Worm (Caenorhabditis elegans) whole organism, L1 larva: ENCODE measurements around the gene daf-6.

ENCODE experiments used
- efl-3 ChIP-seq: fragments of 200-800 bp; sonication (Bioruptor generic); optimal IDR thresholded peaks from 2 replicates; lab custom pipeline; 2018; ENCODE audit warnings: mild to moderate bottlenecking, missing genetic modification characterization, missing compliant biosample characterization
- elt-2 ChIP-seq: sonication (generic microtip); optimal IDR thresholded peaks from 2 replicates; lab custom pipeline; 2016; ENCODE audit warnings: missing genetic modification characterization, mild to moderate bottlenecking, inconsistent platforms, missing compliant biosample characterization, missing genetic modification reagents
- jun-1 ChIP-seq: fragments of 150-350 bp; optimal IDR thresholded peaks from 2 replicates; lab custom pipeline; 2014; ENCODE audit warnings: missing biosample characterization, missing genetic modification reagents, missing genetic modification characterization
- lin-13 ChIP-seq: fragments of 150-350 bp; optimal IDR thresholded peaks from 2 replicates; lab custom pipeline; 2014; ENCODE audit warnings: missing biosample characterization, missing genetic modification reagents, missing genetic modification characterization
- lsy-2 ChIP-seq, 2 experiments: fragments of 150-350 bp; optimal IDR thresholded peaks; 2 replicates each; lab custom pipeline; 2014; ENCODE audit warnings: missing biosample characterization in 2 of 2, missing genetic modification characterization in 2 of 2
- mdl-1 ChIP-seq, 2 experiments: fragments of 150-350 bp; optimal IDR thresholded peaks; 2 replicates each; lab custom pipeline; 2014 to 2017; ENCODE audit warnings: missing biosample characterization in 2 of 2, missing genetic modification characterization in 2 of 2, inconsistent platforms in 1 of 2
- nhr-11 ChIP-seq: fragments of 150-350 bp; optimal IDR thresholded peaks from 2 replicates; lab custom pipeline; 2014; ENCODE audit warnings: missing biosample characterization, missing genetic modification characterization
- nhr-20 ChIP-seq: sonication (generic microtip); optimal IDR thresholded peaks from 2 replicates; lab custom pipeline; 2016; ENCODE audit warnings: mild to moderate bottlenecking, missing genetic modification characterization, missing compliant biosample characterization
- nhr-28 ChIP-seq: fragments of 150-350 bp; optimal IDR thresholded peaks from 2 replicates; lab custom pipeline; 2014; ENCODE audit warnings: missing biosample characterization, missing genetic modification characterization
- zag-1 ChIP-seq: fragments of 150-350 bp; optimal IDR thresholded peaks from 2 replicates; lab custom pipeline; 2014; ENCODE audit warnings: missing biosample characterization, missing genetic modification characterization

DNA sequence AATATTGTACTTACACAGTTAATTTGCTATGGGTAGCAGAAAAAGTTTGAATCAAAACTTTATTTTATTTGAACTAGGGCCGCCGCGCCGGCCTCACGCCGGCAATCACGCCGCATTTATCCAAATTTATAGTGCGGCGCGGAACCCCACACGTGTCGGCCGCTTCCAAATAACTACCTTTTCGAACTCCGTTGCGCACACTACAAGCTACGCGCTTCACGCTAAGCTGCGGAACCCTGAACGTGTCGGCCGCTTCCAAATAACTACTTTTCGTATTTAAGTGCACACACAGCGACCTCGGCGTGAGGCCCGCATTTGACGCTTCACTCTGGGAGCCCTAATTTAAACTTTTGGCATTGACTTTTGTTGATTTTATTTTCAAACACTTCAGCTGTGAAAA lies 43.2 kb downstream of the daf-6 start:
- TF ChIP-seq zag-1 (tag; lab: Kevin White, UChicago) (no peak), nhr-28 (tag; lab: Kevin White, UChicago) (no peak), jun-1 (tag; lab: Kevin White, UChicago) (no peak), nhr-11 (tag; lab: Kevin White, UChicago) (no peak), efl-3 (no peak), nhr-20 (tag; lab: Kevin White, UChicago) (no peak), lin-13 (no peak), lsy-2 (tag; optimal IDR thresholded peaks at IDR 0.05; lab: Kevin White, UChicago) (no peak), elt-2 (tag; lab: Kevin White, UChicago) (no peak), mdl-1 (tag; optimal IDR thresholded peaks at IDR 0.05; lab: Kevin White, UChicago) (no peak)
